Worm (Caenorhabditis elegans) whole organism, young adult: Measurements from ENCODE around the gene F01E11.18.

ENCODE experiments used
- D2030.7 ChIP-seq: fragments of 200-800 bp; sonication (Bioruptor generic); IDR thresholded peaks from 2 replicates; pipeline ENCODE4 v1.3.6; 2022; ENCODE audit warnings: missing genetic modification reagents, missing genetic modification characterization, missing compliant biosample characterization
- F57A8.1 ChIP-seq: fragments of 200-800 bp; sonication (Bioruptor generic); optimal IDR thresholded peaks from 2 replicates; lab custom pipeline; 2018; ENCODE audit warnings: mild to moderate bottlenecking, missing genetic modification characterization, moderate library complexity, missing compliant biosample characterization
- ama-1 ChIP-seq, 3 experiments: fragments of 150-350 bp in 1 of 3; sonication (generic microtip) in 2 of 3; optimal IDR thresholded peaks; 2 replicates each; lab custom pipeline; 2014 to 2018; ENCODE audit warnings: missing biosample characterization in 2 of 3, missing genetic modification characterization in 2 of 3, missing genetic modification reagents in 2 of 3
- attf-6 ChIP-seq: fragments of 200-800 bp; sonication (Bioruptor generic); IDR thresholded peaks from 2 replicates; pipeline ENCODE4 v1.3.6; 2022; ENCODE audit warnings: missing genetic modification reagents, missing genetic modification characterization, missing compliant biosample characterization
- bed-2 ChIP-seq: fragments of 200-800 bp; sonication (Bioruptor generic); IDR thresholded peaks from 2 replicates; pipeline ENCODE4 v1.3.6; 2022; ENCODE audit warnings: missing genetic modification reagents, missing genetic modification characterization, missing compliant biosample characterization
- die-1 ChIP-seq: sonication (generic microtip); optimal IDR thresholded peaks from 2 replicates; lab custom pipeline; 2016; ENCODE audit warnings: missing genotype, mild to moderate bottlenecking, missing genetic modification characterization, missing compliant biosample characterization
- ets-4 ChIP-seq: fragments of 200-800 bp; sonication (Bioruptor generic); optimal IDR thresholded peaks from 2 replicates; lab custom pipeline; 2018; ENCODE audit warnings: mild to moderate bottlenecking, missing genetic modification characterization, missing compliant biosample characterization
- hmg-1.2 ChIP-seq: fragments of 200-800 bp; sonication (Bioruptor generic); IDR thresholded peaks from 2 replicates; pipeline ENCODE4 v1.3.6; 2022; ENCODE audit warnings: missing genetic modification reagents, missing genetic modification characterization, missing compliant biosample characterization
- lin-40 ChIP-seq: sonication (generic microtip); optimal IDR thresholded peaks from 2 replicates; lab custom pipeline; 2016; ENCODE audit warnings: missing genetic modification characterization, mild to moderate bottlenecking, missing compliant biosample characterization, missing genotype, missing genetic modification reagents
- nfya-2 ChIP-seq: fragments of 200-800 bp; sonication (Bioruptor generic); IDR thresholded peaks from 2 replicates; pipeline ENCODE4 v1.3.6; 2022; ENCODE audit warnings: missing genetic modification reagents, missing genetic modification characterization, missing compliant biosample characterization
- nfyb-1 ChIP-seq: fragments of 200-800 bp; sonication (Bioruptor generic); IDR thresholded peaks from 2 replicates; pipeline ENCODE4 v1.3.6; 2022; ENCODE audit warnings: missing genetic modification reagents, missing genetic modification characterization, missing compliant biosample characterization
- pha-4 ChIP-seq: fragments of 150-350 bp; sonication (generic microtip); optimal IDR thresholded peaks from 2 replicates; lab custom pipeline; 2014; ENCODE audit warnings: missing biosample characterization, missing genetic modification reagents, missing genetic modification characterization
- tbx-9 ChIP-seq: sonication (generic microtip); optimal IDR thresholded peaks from 2 replicates; lab custom pipeline; 2016; ENCODE audit warnings: borderline replicate concordance, missing genetic modification characterization, inconsistent platforms, missing compliant biosample characterization

DNA sequence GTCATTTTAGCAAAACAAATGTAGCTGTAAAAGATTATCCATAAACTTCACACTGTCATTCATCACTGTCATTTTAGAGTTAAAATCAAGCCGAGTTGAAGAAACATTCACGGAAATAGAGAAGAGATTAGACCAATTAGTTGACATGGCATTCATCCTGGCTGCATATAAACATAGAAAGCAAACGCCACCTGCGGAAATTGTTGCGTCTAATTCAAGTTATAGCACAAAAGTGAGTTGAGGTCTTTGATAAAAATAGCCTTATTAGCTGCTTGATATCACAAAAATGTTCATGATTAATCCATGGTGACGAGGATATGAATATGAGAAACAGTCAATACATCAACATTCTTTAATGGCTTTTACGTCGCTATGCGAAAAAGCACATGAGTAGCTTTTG lies 20.9 kb upstream of the F01E11.18 start:
- TF ChIP-seq F57A8.1 (GFP tag; lab: Kevin White, UChicago): no peak
- TF ChIP-seq lin-40 (tag; lab: Kevin White, UChicago): no peak
- TF ChIP-seq hmg-1.2: no peak
- TF ChIP-seq nfya-2 (GFP tag; lab: Robert Waterston, UW): no peak
- no peak for TF ChIP-seq D2030.7 (GFP tag; lab: Robert Waterston, UW)
- TF ChIP-seq ama-1 (optimal IDR thresholded peaks at IDR 0.05; lab: Kevin White, UChicago): no peak
- no peak for TF ChIP-seq ama-1 (GFP tag; optimal IDR thresholded peaks at IDR 0.05; lab: Kevin White, UChicago)
- no peak for TF ChIP-seq die-1 (tag; lab: Kevin White, UChicago)
- no peak for TF ChIP-seq nfyb-1 (GFP tag; lab: Robert Waterston, UW)
- no peak for TF ChIP-seq pha-4 (tag; lab: Kevin White, UChicago)
- no peak for TF ChIP-seq bed-2 (GFP tag; lab: Robert Waterston, UW)
- TF ChIP-seq attf-6 (GFP tag; lab: Robert Waterston, UW): no peak
- TF ChIP-seq tbx-9: no peak
- TF ChIP-seq ets-4: no peak
